Fruit fly (Drosophila melanogaster) whole organism, embryonic: ENCODE results near the gene mRpL12.
A peak's percentile ranks its signal among the peaks of the same experiment; 100 is the strongest.

Source experiments
- Atf-2 ChIP-seq: fragments of 200-800 bp; sonication (Bioruptor generic); optimal IDR thresholded peaks from 2 replicates; lab custom pipeline; 2016; ENCODE audit warnings: missing biosample characterization, missing genetic modification characterization
- BtbVII ChIP-seq: fragments of 200-800 bp; sonication (Bioruptor generic); optimal IDR thresholded peaks from 3 replicates; lab custom pipeline; 2017; ENCODE audit warnings: missing biosample characterization, mild to moderate bottlenecking, missing genetic modification characterization
- CG11398 ChIP-seq: fragments of 200-800 bp; sonication (Bioruptor generic); optimal IDR thresholded peaks from 2 replicates; lab custom pipeline; 2016; ENCODE audit warnings: missing biosample characterization, missing genetic modification characterization
- CG12391 ChIP-seq: fragments of 200-800 bp; sonication (Bioruptor generic); optimal IDR thresholded peaks from 3 replicates; lab custom pipeline; 2018; ENCODE audit warnings: missing biosample characterization, mild to moderate bottlenecking, missing genetic modification characterization, moderate library complexity
- CG13894 ChIP-seq: fragments of 200-800 bp; sonication (Bioruptor generic); optimal IDR thresholded peaks from 3 replicates; lab custom pipeline; 2018; ENCODE audit warnings: missing biosample characterization, mild to moderate bottlenecking, missing genetic modification characterization, moderate library complexity
- CG1529 ChIP-seq: fragments of 200-800 bp; sonication (Bioruptor generic); optimal IDR thresholded peaks from 3 replicates; lab custom pipeline; 2018; ENCODE audit warnings: missing biosample characterization, missing genetic modification characterization
- CG17612 ChIP-seq: fragments of 200-800 bp; sonication (Bioruptor generic); IDR thresholded peaks from 2 replicates; pipeline ENCODE4 v1.3.6; 2022; ENCODE audit warnings: missing biosample characterization, missing genetic modification characterization
- CG2889 ChIP-seq: fragments of 200-800 bp; sonication (Bioruptor generic); IDR thresholded peaks from 3 replicates; pipeline ENCODE4 v1.3.6; 2022; ENCODE audit warnings: missing biosample characterization, missing genetic modification characterization
- CG32767 ChIP-seq: fragments of 200-800 bp; sonication (Bioruptor generic); IDR thresholded peaks from 2 replicates; pipeline ENCODE4 v1.3.6; 2022; ENCODE audit warnings: missing biosample characterization, missing genetic modification characterization
- CG3838 ChIP-seq: fragments of 200-800 bp; sonication (Bioruptor generic); optimal IDR thresholded peaks from 3 replicates; lab custom pipeline; 2016; ENCODE audit warnings: missing biosample characterization, missing genetic modification characterization
- CG4360 ChIP-seq: fragments of 200-800 bp; sonication (Bioruptor generic); IDR thresholded peaks from 2 replicates; pipeline ENCODE4 v1.3.6; 2022; ENCODE audit warnings: missing biosample characterization, missing genetic modification characterization
- CG5180 ChIP-seq: fragments of 200-800 bp; sonication (Bioruptor generic); optimal IDR thresholded peaks from 3 replicates; lab custom pipeline; 2017; ENCODE audit warnings: missing biosample characterization, missing genetic modification characterization, mild to moderate bottlenecking, moderate library complexity, missing genetic modification reagents
- CG5953 ChIP-seq: fragments of 200-800 bp; sonication (Bioruptor generic); IDR thresholded peaks from 2 replicates; pipeline ENCODE4 v1.3.6; 2022; ENCODE audit warnings: missing biosample characterization, missing genetic modification characterization
- Deaf1 ChIP-seq: fragments of 200-800 bp; optimal IDR thresholded peaks from 3 replicates; lab custom pipeline; 2019; ENCODE audit warnings: missing biosample characterization, mild to moderate bottlenecking, missing genetic modification characterization, moderate library complexity
- Elba2 ChIP-seq: fragments of 200-800 bp; sonication (Bioruptor generic); optimal IDR thresholded peaks from 3 replicates; lab custom pipeline; 2016; ENCODE audit warnings: missing biosample characterization, missing genetic modification characterization
- Hey ChIP-seq: fragments of 200-800 bp; sonication (Bioruptor generic); optimal IDR thresholded peaks from 3 replicates; lab custom pipeline; 2018; ENCODE audit warnings: missing biosample characterization, mild to moderate bottlenecking, missing genetic modification characterization
- Hr3 ChIP-seq: fragments of 200-800 bp; sonication (Bioruptor generic); optimal IDR thresholded peaks from 3 replicates; lab custom pipeline; 2016; ENCODE audit warnings: missing biosample characterization, missing genetic modification characterization
- Med ChIP-seq: fragments of 200-800 bp; sonication (Bioruptor generic); peaks from one replicate; lab custom pipeline; 2016; ENCODE audit warnings: missing biosample characterization, missing genetic modification characterization, mild to moderate bottlenecking, inconsistent platforms, moderate library complexity
- Nf-YC ChIP-seq: fragments of 200-800 bp; optimal IDR thresholded peaks from 3 replicates; lab custom pipeline; 2019; ENCODE audit warnings: missing biosample characterization, mild to moderate bottlenecking, missing genetic modification characterization, moderate library complexity
- Pdp1 ChIP-seq, 2 experiments: fragments of 200-800 bp; sonication (Bioruptor generic); optimal IDR thresholded peaks; 3 replicates each; lab custom pipeline; 2016; ENCODE audit warnings: missing biosample characterization in 2 of 2, missing genetic modification characterization in 2 of 2, mild to moderate bottlenecking in 1 of 2, moderate library complexity in 1 of 2
- Scr ChIP-seq: fragments of 200-800 bp; sonication (Bioruptor generic); IDR thresholded peaks from 2 replicates; pipeline ENCODE4 v1.3.6; 2022; ENCODE audit warnings: missing biosample characterization, missing genetic modification characterization; ENCODE audit not compliant: partially characterized antibody
- Trl ChIP-seq, 3 experiments: fragments of >200 bp in 2 of 3; fragments of 200-800 bp in 1 of 3; sonication (Bioruptor generic) in 1 of 3; optimal IDR thresholded peaks; 2 replicates in 1 of 3; 3 replicates in 2 of 3; lab custom pipeline; 2016 to 2017; ENCODE audit warnings: missing biosample characterization in 1 of 3, missing genetic modification characterization in 1 of 3
- abd-A ChIP-seq: fragments of 200-800 bp; sonication (Bioruptor generic); optimal IDR thresholded peaks from 3 replicates; lab custom pipeline; 2019; ENCODE audit warnings: missing biosample characterization, mild to moderate bottlenecking, missing genetic modification characterization, moderate library complexity
- ara ChIP-seq: fragments of 200-800 bp; sonication (Bioruptor generic); IDR thresholded peaks from 2 replicates; pipeline ENCODE4 v1.3.6; 2022; ENCODE audit warnings: missing biosample characterization, missing genetic modification characterization
- bab2 ChIP-seq: fragments of 200-800 bp; sonication (Bioruptor generic); optimal IDR thresholded peaks from 2 replicates; lab custom pipeline; 2016; ENCODE audit warnings: missing biosample characterization, missing genetic modification characterization
- bsh ChIP-seq, 2 experiments: fragments of 200-800 bp; sonication (Bioruptor generic); optimal IDR thresholded peaks; 2 replicates each; lab custom pipeline; 2017 to 2018; ENCODE audit warnings: mild to moderate bottlenecking in 2 of 2, missing biosample characterization in 2 of 2, missing genetic modification characterization in 2 of 2, moderate library complexity in 1 of 2
- cg ChIP-seq: fragments of 200-800 bp; sonication (Bioruptor generic); optimal IDR thresholded peaks from 3 replicates; lab custom pipeline; 2019; ENCODE audit warnings: missing biosample characterization, mild to moderate bottlenecking, missing genetic modification characterization, moderate library complexity
- chinmo ChIP-seq: fragments of 200-800 bp; sonication (Bioruptor generic); IDR thresholded peaks from 4 replicates; pipeline ENCODE4 v1.3.6; 2022; ENCODE audit warnings: missing biosample characterization, missing genetic modification characterization; ENCODE audit not compliant: partially characterized antibody
- chm ChIP-seq: fragments of 200-800 bp; sonication (Bioruptor generic); IDR thresholded peaks from 2 replicates; pipeline ENCODE4 v1.3.6; 2022; ENCODE audit warnings: missing biosample characterization, missing genetic modification characterization
- dimm ChIP-seq: fragments of 200-800 bp; sonication (Bioruptor generic); IDR thresholded peaks from 2 replicates; pipeline ENCODE4 v1.3.6; 2022; ENCODE audit warnings: missing biosample characterization, missing genetic modification characterization
- ems ChIP-seq: fragments of 200-800 bp; sonication (Bioruptor generic); optimal IDR thresholded peaks from 3 replicates; lab custom pipeline; 2016; ENCODE audit warnings: missing biosample characterization, missing genetic modification characterization
- gcm ChIP-seq: fragments of 200-800 bp; sonication (Bioruptor generic); optimal IDR thresholded peaks from 2 replicates; lab custom pipeline; 2019; ENCODE audit warnings: missing biosample characterization, mild to moderate bottlenecking, missing genetic modification characterization, moderate library complexity
- grn ChIP-seq: fragments of 200-800 bp; sonication (Bioruptor generic); optimal IDR thresholded peaks from 3 replicates; lab custom pipeline; 2017; ENCODE audit warnings: missing biosample characterization, missing genetic modification characterization
- her ChIP-seq: fragments of 200-800 bp; sonication (Bioruptor generic); optimal IDR thresholded peaks from 2 replicates; lab custom pipeline; 2016; ENCODE audit warnings: missing biosample characterization, missing genetic modification characterization
- klu ChIP-seq: fragments of 200-800 bp; sonication (Bioruptor generic); IDR thresholded peaks from 2 replicates; pipeline ENCODE4 v1.3.6; 2022; ENCODE audit warnings: missing biosample characterization, missing genetic modification characterization
- nerfin-1 ChIP-seq: fragments of 200-800 bp; sonication (Bioruptor generic); optimal IDR thresholded peaks from 3 replicates; lab custom pipeline; 2019; ENCODE audit warnings: missing biosample characterization, mild to moderate bottlenecking, missing genetic modification characterization, moderate library complexity
- onecut ChIP-seq: fragments of 200-800 bp; sonication (Bioruptor generic); IDR thresholded peaks from 2 replicates; pipeline ENCODE4 v1.3.6; 2022; ENCODE audit warnings: missing biosample characterization, missing genetic modification characterization
- peb ChIP-seq: fragments of 200-800 bp; sonication (Bioruptor generic); IDR thresholded peaks from 2 replicates; pipeline ENCODE4 v1.3.6; 2022; ENCODE audit warnings: missing biosample characterization, missing genetic modification characterization
- prd ChIP-seq, 3 experiments: fragments of >200 bp in 2 of 3; fragments of 200-800 bp in 1 of 3; sonication (Bioruptor generic) in 1 of 3; optimal IDR thresholded peaks in 2 of 3; IDR thresholded peaks in 1 of 3; 2 replicates in 2 of 3; 3 replicates in 1 of 3; pipeline versions ENCODE4 v1.3.6 to Lab custom; 2017 to 2022; ENCODE audit warnings: missing biosample characterization in 1 of 3, missing genetic modification characterization in 1 of 3
- salm ChIP-seq: fragments of 200-800 bp; sonication (Bioruptor generic); optimal IDR thresholded peaks from 2 replicates; lab custom pipeline; 2018; ENCODE audit warnings: missing biosample characterization, mild to moderate bottlenecking, missing genetic modification characterization
- schlank ChIP-seq: fragments of 200-800 bp; sonication (Bioruptor generic); optimal IDR thresholded peaks from 2 replicates; lab custom pipeline; 2018; ENCODE audit warnings: missing biosample characterization, mild to moderate bottlenecking, missing genetic modification characterization
- sd ChIP-seq: fragments of 200-800 bp; sonication (Bioruptor generic); optimal IDR thresholded peaks from 3 replicates; lab custom pipeline; 2018; ENCODE audit warnings: missing biosample characterization, mild to moderate bottlenecking, missing genetic modification characterization, moderate library complexity
- slou ChIP-seq: fragments of 200-800 bp; sonication (Bioruptor generic); optimal IDR thresholded peaks from 3 replicates; lab custom pipeline; 2016; ENCODE audit warnings: missing biosample characterization, missing genetic modification characterization
- sug ChIP-seq: fragments of 200-800 bp; optimal IDR thresholded peaks from 2 replicates; lab custom pipeline; 2019; ENCODE audit warnings: missing biosample characterization, mild to moderate bottlenecking, missing genetic modification characterization, moderate library complexity
- tll ChIP-seq, 2 experiments: fragments of 200-800 bp in 1 of 2; fragments of >200 bp in 1 of 2; sonication (Bioruptor generic) in 1 of 2; optimal IDR thresholded peaks; 2 replicates each; lab custom pipeline; 2017 to 2019; ENCODE audit warnings: missing biosample characterization in 2 of 2, missing genetic modification characterization in 2 of 2, mild to moderate bottlenecking in 1 of 2, moderate library complexity in 1 of 2
- ttk ChIP-seq: fragments of 200-800 bp; sonication (Bioruptor generic); IDR thresholded peaks from 2 replicates; pipeline ENCODE4 v2.1.2; 2022; ENCODE audit warnings: missing biosample characterization, missing genetic modification characterization
- tx ChIP-seq: fragments of 200-800 bp; sonication (Bioruptor generic); optimal IDR thresholded peaks from 2 replicates; lab custom pipeline; 2016; ENCODE audit warnings: missing biosample characterization, missing genetic modification characterization
- zfh1 ChIP-seq: fragments of 200-800 bp; sonication (Bioruptor generic); IDR thresholded peaks from 3 replicates; pipeline ENCODE4 v1.3.6; 2022; ENCODE audit warnings: missing biosample characterization, missing genetic modification characterization

mRpL12 gene

dm6 chr3L:8951507-8951906 is 5.1 kb upstream of the mRpL12 start:
- TF ChIP-seq peb (GFP tag; lab: Robert Waterston, UW) (no peak), salm (tag; lab: Kevin White, UChicago) (no peak), CG32767 (peak; percentile 52), CG5180 (no peak), CG17612 (GFP tag; lab: Robert Waterston, UW) (no peak), chm (no peak), cg (GFP tag; lab: Kevin White, UChicago) (peak; percentile 71), CG4360 (GFP tag; lab: Robert Waterston, UW) (peak; percentile 57), Scr (GFP tag; lab: Robert Waterston, UW) (0 out of 2 replicates have a peak, but pooled peaks have one; percentile 14), zfh1 (GFP tag; lab: Robert Waterston, UW) (no peak), grn (GFP tag; lab: Kevin White, UChicago) (no peak), ems (GFP tag; lab: Kevin White, UChicago) (no peak), tll (GFP tag; optimal IDR thresholded peaks at IDR 0.05; lab: Kevin White, UChicago) (no peak), Hey (tag; lab: Kevin White, UChicago) (peak; percentile 24), onecut (GFP tag; lab: Robert Waterston, UW) (peak; percentile 65; the same call in 1 of the 2 replicates), slou (GFP tag; lab: Kevin White, UChicago) (no peak), CG13894 (tag; lab: Kevin White, UChicago) (no peak), Nf-YC (tag; lab: Kevin White, UChicago) (peak; percentile 4), CG5953 (GFP tag; lab: Robert Waterston, UW) (no peak), tx (no peak), Hr3 (GFP tag; lab: Kevin White, UChicago) (no peak), bsh (GFP tag; optimal IDR thresholded peaks at IDR 0.05; lab: Kevin White, UChicago) (no peak), chinmo (GFP tag; lab: Robert Waterston, UW) (0 out of 4 replicates have a peak, but pooled peaks have one; percentile 45), Med (peak; percentile 69), Deaf1 (tag; lab: Kevin White, UChicago) (peak; percentile 91), abd-A (tag; lab: Kevin White, UChicago) (peak; percentile 62), CG11398 (GFP tag; lab: Kevin White, UChicago) (no peak), prd (optimal IDR thresholded peaks at IDR 0.05; lab: Kevin White, UChicago) (no peak), prd (GFP tag; IDR thresholded peaks at IDR 0.05; lab: Robert Waterston, UW) (no peak), sug (peak; percentile 49), CG12391 (tag; lab: Kevin White, UChicago) (no peak), BtbVII (GFP tag; lab: Kevin White, UChicago) (no peak), CG2889 (GFP tag; lab: Robert Waterston, UW) (no peak), her (GFP tag; lab: Kevin White, UChicago) (no peak), schlank (tag; lab: Kevin White, UChicago) (no peak), gcm (no peak), bab2 (no peak)

dm6 chr3L:8952549-8953198 is 3.9 kb upstream of the mRpL12 start:
- TF ChIP-seq CG1529 (GFP tag; lab: Kevin White, UChicago) (no peak), Trl (optimal IDR thresholded peaks at IDR 0.05; lab: Kevin White, UChicago) (peak in 1 of 2 experiments; percentile 2), Trl (GFP tag; optimal IDR thresholded peaks at IDR 0.05; lab: Kevin White, UChicago) (no peak), ttk (GFP tag; lab: Robert Waterston, UW) (0 out of 2 replicates have a peak, but pooled peaks have one; percentile 28), Pdp1 (GFP tag; optimal IDR thresholded peaks at IDR 0.05; lab: Kevin White, UChicago) (peak in 1 of 2 experiments; percentile 31), Atf-2 (GFP tag; lab: Kevin White, UChicago) (no peak), cg (GFP tag; lab: Kevin White, UChicago) (peak; percentile 66), nerfin-1 (tag; lab: Kevin White, UChicago) (peak; percentile 96), klu (GFP tag; lab: Robert Waterston, UW) (no peak), Med (peak; percentile 67), Elba2 (GFP tag; lab: Kevin White, UChicago) (peak; percentile 3), chinmo (GFP tag; lab: Robert Waterston, UW) (0 out of 4 replicates have a peak, but pooled peaks have one; percentile 55), her (GFP tag; lab: Kevin White, UChicago) (no peak), dimm (GFP tag; lab: Robert Waterston, UW) (no peak), CG3838 (GFP tag; lab: Kevin White, UChicago) (no peak), ara (GFP tag; lab: Robert Waterston, UW) (0 out of 2 replicates have a peak, but pooled peaks have one; percentile 23), sd (tag; lab: Kevin White, UChicago) (peak; percentile 44), Nf-YC (tag; lab: Kevin White, UChicago) (peak; percentile 26)
